Fruit fly (Drosophila melanogaster) S2 (cell line): ENCODE results near the gene CG7239.

ENCODE experiments used
- CG8478 ChIP-seq: fragments of >200 bp; optimal IDR thresholded peaks from 2 replicates; lab custom pipeline; 2018
- CTCF ChIP-seq, 2 experiments: fragments of >200 bp; optimal IDR thresholded peaks; 2 replicates each; lab custom pipeline; 2018

DNA sequence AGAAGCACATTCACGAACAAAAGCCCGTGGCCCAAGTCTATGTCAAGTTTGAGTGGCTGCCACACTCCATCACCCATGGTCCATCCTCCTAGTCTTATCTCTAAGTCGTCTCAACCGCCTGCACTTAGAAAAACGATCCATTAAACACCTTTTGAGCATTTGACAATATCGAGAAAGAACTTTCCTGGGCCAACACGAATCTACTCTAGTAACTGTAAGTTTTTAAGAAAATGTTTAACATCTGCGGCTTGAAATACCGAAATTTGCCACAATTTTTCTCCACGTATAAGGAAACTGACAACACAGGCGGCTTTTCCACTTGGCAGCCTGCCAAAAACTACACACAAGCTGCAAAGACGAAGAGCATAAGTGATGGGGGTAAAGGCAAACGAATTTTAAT is 6.8 kb upstream of the CG7239 start:
- TF ChIP-seq CTCF (optimal IDR thresholded peaks at IDR 0.05; lab: Kevin White, UChicago) (no peak), CG8478 (no peak)
